Fruit fly (Drosophila melanogaster) whole organism, embryonic: ENCODE measurements around the gene shd.

ENCODE experiments used
- CG10147 ChIP-seq: fragments of 200-800 bp; sonication (Bioruptor generic); optimal IDR thresholded peaks from 2 replicates; lab custom pipeline; 2019; ENCODE audit warnings: missing biosample characterization, mild to moderate bottlenecking, missing genetic modification characterization, moderate library complexity
- CG10979 ChIP-seq: fragments of 200-800 bp; sonication (Bioruptor generic); optimal IDR thresholded peaks from 2 replicates; lab custom pipeline; 2018; ENCODE audit warnings: missing biosample characterization, mild to moderate bottlenecking, missing genetic modification characterization, moderate library complexity
- CG12219 ChIP-seq: fragments of 200-800 bp; sonication (Bioruptor generic); optimal IDR thresholded peaks from 3 replicates; lab custom pipeline; 2018; ENCODE audit warnings: missing biosample characterization, mild to moderate bottlenecking, missing genetic modification characterization
- CG12942 ChIP-seq: fragments of 200-800 bp; sonication (Bioruptor generic); optimal IDR thresholded peaks from 3 replicates; lab custom pipeline; 2016; ENCODE audit warnings: missing biosample characterization, missing genetic modification characterization
- CG14014 ChIP-seq: fragments of 200-800 bp; sonication (Bioruptor generic); IDR thresholded peaks from 2 replicates; pipeline ENCODE4 v1.3.6; 2022; ENCODE audit warnings: missing biosample characterization, missing genetic modification characterization
- CG14710 ChIP-seq: fragments of 200-800 bp; sonication (Bioruptor generic); optimal IDR thresholded peaks from 3 replicates; lab custom pipeline; 2019; ENCODE audit warnings: missing biosample characterization, mild to moderate bottlenecking, missing genetic modification characterization, moderate library complexity
- CG15696 ChIP-seq: fragments of 200-800 bp; sonication (Bioruptor generic); optimal IDR thresholded peaks from 2 replicates; lab custom pipeline; 2019; ENCODE audit warnings: missing biosample characterization, mild to moderate bottlenecking, missing genetic modification characterization, moderate library complexity
- CG17612 ChIP-seq: fragments of 200-800 bp; sonication (Bioruptor generic); IDR thresholded peaks from 2 replicates; pipeline ENCODE4 v1.3.6; 2022; ENCODE audit warnings: missing biosample characterization, missing genetic modification characterization
- CG2199 ChIP-seq: fragments of 200-800 bp; sonication (Bioruptor generic); IDR thresholded peaks from 3 replicates; pipeline ENCODE4 v1.3.6; 2022; ENCODE audit warnings: missing biosample characterization, missing genetic modification characterization
- CG2712 ChIP-seq: fragments of 200-800 bp; optimal IDR thresholded peaks from 3 replicates; lab custom pipeline; 2019; ENCODE audit warnings: missing biosample characterization, mild to moderate bottlenecking, missing genetic modification characterization, moderate library complexity
- CG34376 ChIP-seq: fragments of 200-800 bp; sonication (Bioruptor generic); optimal IDR thresholded peaks from 2 replicates; lab custom pipeline; 2018; ENCODE audit warnings: missing biosample characterization, mild to moderate bottlenecking, missing genetic modification characterization
- CG6175 ChIP-seq: fragments of 200-800 bp; sonication (Bioruptor generic); IDR thresholded peaks from 3 replicates; pipeline ENCODE4 v1.3.6; 2022; ENCODE audit warnings: missing biosample characterization, missing genetic modification characterization
- CG6254 ChIP-seq: fragments of 200-800 bp; sonication (Bioruptor generic); optimal IDR thresholded peaks from 3 replicates; lab custom pipeline; 2017; ENCODE audit warnings: mild to moderate bottlenecking, missing biosample characterization, missing genetic modification reagents, missing genetic modification characterization
- CG6791 ChIP-seq: fragments of 200-800 bp; sonication (Bioruptor generic); IDR thresholded peaks from 3 replicates; pipeline ENCODE4 v1.3.6; 2022; ENCODE audit warnings: missing biosample characterization, missing genetic modification characterization; ENCODE audit not compliant: partially characterized antibody
- CTCF ChIP-seq: fragments of 200-800 bp; sonication (Bioruptor generic); optimal IDR thresholded peaks from 2 replicates; lab custom pipeline; 2017; ENCODE audit warnings: missing biosample characterization, mild to moderate bottlenecking, missing genetic modification characterization, moderate library complexity
- E2f2 ChIP-seq: fragments of 200-800 bp; sonication (Bioruptor generic); IDR thresholded peaks from 2 replicates; pipeline ENCODE4 v1.3.6; 2022; ENCODE audit warnings: missing biosample characterization, missing genetic modification characterization
- ERR ChIP-seq: fragments of 200-800 bp; sonication (Bioruptor generic); optimal IDR thresholded peaks from 2 replicates; lab custom pipeline; 2016; ENCODE audit warnings: missing biosample characterization, missing genetic modification characterization
- Ets65A ChIP-seq: fragments of 200-800 bp; sonication (Bioruptor generic); peaks from one replicate; lab custom pipeline; 2016; ENCODE audit warnings: missing biosample characterization, missing genetic modification characterization
- HLHmδ ChIP-seq: fragments of 200-800 bp; sonication (Bioruptor generic); optimal IDR thresholded peaks from 2 replicates; lab custom pipeline; 2018; ENCODE audit warnings: missing biosample characterization, mild to moderate bottlenecking, missing genetic modification characterization, moderate library complexity
- Hey ChIP-seq: fragments of 200-800 bp; sonication (Bioruptor generic); optimal IDR thresholded peaks from 3 replicates; lab custom pipeline; 2018; ENCODE audit warnings: missing biosample characterization, mild to moderate bottlenecking, missing genetic modification characterization
- Nf-YB ChIP-seq: fragments of 200-800 bp; sonication (Bioruptor generic); optimal IDR thresholded peaks from 3 replicates; lab custom pipeline; 2019; ENCODE audit warnings: missing biosample characterization, mild to moderate bottlenecking, missing genetic modification characterization, moderate library complexity
- Nf-YC ChIP-seq: fragments of 200-800 bp; optimal IDR thresholded peaks from 3 replicates; lab custom pipeline; 2019; ENCODE audit warnings: missing biosample characterization, mild to moderate bottlenecking, missing genetic modification characterization, moderate library complexity
- Ptx1 ChIP-seq: fragments of 200-800 bp; sonication (Bioruptor generic); IDR thresholded peaks from 2 replicates; pipeline ENCODE4 v1.3.6; 2022; ENCODE audit warnings: missing biosample characterization, missing genetic modification characterization
- Trl ChIP-seq, 3 experiments: fragments of >200 bp in 2 of 3; fragments of 200-800 bp in 1 of 3; sonication (Bioruptor generic) in 1 of 3; optimal IDR thresholded peaks; 2 replicates in 1 of 3; 3 replicates in 2 of 3; lab custom pipeline; 2016 to 2017; ENCODE audit warnings: missing biosample characterization in 1 of 3, missing genetic modification characterization in 1 of 3
- Usf ChIP-seq: fragments of 200-800 bp; sonication (Bioruptor generic); optimal IDR thresholded peaks from 2 replicates; lab custom pipeline; 2017; ENCODE audit warnings: missing genotype, missing biosample characterization, missing genetic modification characterization
- amos ChIP-seq: fragments of 200-800 bp; sonication (Bioruptor generic); IDR thresholded peaks from 2 replicates; pipeline ENCODE4 v1.3.6; 2022; ENCODE audit warnings: missing biosample characterization, missing genetic modification characterization; ENCODE audit not compliant: partially characterized antibody
- bbx ChIP-seq: fragments of 200-800 bp; sonication (Bioruptor generic); IDR thresholded peaks from 2 replicates; pipeline ENCODE4 v1.3.6; 2022; ENCODE audit warnings: missing biosample characterization, missing genetic modification characterization; ENCODE audit not compliant: partially characterized antibody
- cas ChIP-seq: fragments of 200-800 bp; sonication (Bioruptor generic); IDR thresholded peaks from 2 replicates; pipeline ENCODE4 v1.3.6; 2022; ENCODE audit warnings: missing biosample characterization, missing genetic modification characterization
- cg ChIP-seq: fragments of 200-800 bp; sonication (Bioruptor generic); optimal IDR thresholded peaks from 3 replicates; lab custom pipeline; 2019; ENCODE audit warnings: missing biosample characterization, mild to moderate bottlenecking, missing genetic modification characterization, moderate library complexity
- cwo ChIP-seq: fragments of 200-800 bp; sonication (Bioruptor generic); optimal IDR thresholded peaks from 3 replicates; lab custom pipeline; 2017; ENCODE audit warnings: missing biosample characterization, missing genetic modification characterization, mild to moderate bottlenecking, moderate library complexity, missing genetic modification reagents
- dm ChIP-seq: fragments of 200-800 bp; sonication (Bioruptor generic); optimal IDR thresholded peaks from 3 replicates; lab custom pipeline; 2016; ENCODE audit warnings: missing biosample characterization, missing genetic modification characterization
- dmrt11E ChIP-seq: fragments of 200-800 bp; sonication (Bioruptor generic); optimal IDR thresholded peaks from 3 replicates; lab custom pipeline; 2018; ENCODE audit warnings: missing biosample characterization, mild to moderate bottlenecking, missing genetic modification characterization, moderate library complexity
- fd102C ChIP-seq: fragments of 200-800 bp; sonication (Bioruptor generic); optimal IDR thresholded peaks from 2 replicates; lab custom pipeline; 2018; ENCODE audit warnings: missing biosample characterization, mild to moderate bottlenecking, missing genetic modification characterization, moderate library complexity
- ftz-f1 ChIP-seq: fragments of 200-800 bp; sonication (Bioruptor generic); optimal IDR thresholded peaks from 2 replicates; lab custom pipeline; 2016; ENCODE audit warnings: missing biosample characterization, missing genetic modification characterization
- hkb ChIP-seq, 2 experiments: fragments of 200-800 bp in 1 of 2; fragments of >200 bp in 1 of 2; sonication (Bioruptor generic) in 1 of 2; IDR thresholded peaks in 1 of 2; optimal IDR thresholded peaks in 1 of 2; 2 replicates each; pipeline versions ENCODE4 v1.3.6 to Lab custom; 2017 to 2022; ENCODE audit warnings: missing biosample characterization in 1 of 2, missing genetic modification characterization in 1 of 2
- lola ChIP-seq, 3 experiments: fragments of >200 bp in 2 of 3; fragments of 200-800 bp in 1 of 3; sonication (Bioruptor generic) in 1 of 3; optimal IDR thresholded peaks; 2 replicates each; lab custom pipeline; 2017 to 2019; ENCODE audit warnings: missing biosample characterization in 3 of 3, missing genetic modification characterization in 3 of 3, mild to moderate bottlenecking in 1 of 3, moderate library complexity in 1 of 3
- luna ChIP-seq: fragments of 200-800 bp; sonication (Bioruptor generic); optimal IDR thresholded peaks from 2 replicates; lab custom pipeline; 2016; ENCODE audit warnings: missing biosample characterization, missing genetic modification characterization
- mld ChIP-seq: fragments of 200-800 bp; sonication (Bioruptor generic); IDR thresholded peaks from 3 replicates; pipeline ENCODE4 v1.3.6; 2022; ENCODE audit warnings: missing biosample characterization, missing genetic modification characterization; ENCODE audit not compliant: partially characterized antibody
- pb ChIP-seq: fragments of 200-800 bp; sonication (Bioruptor generic); optimal IDR thresholded peaks from 3 replicates; lab custom pipeline; 2016; ENCODE audit warnings: missing biosample characterization, missing genetic modification characterization
- pfk ChIP-seq: fragments of 200-800 bp; sonication (Bioruptor generic); optimal IDR thresholded peaks from 2 replicates; lab custom pipeline; 2018; ENCODE audit warnings: missing biosample characterization, mild to moderate bottlenecking, missing genetic modification characterization, moderate library complexity
- phol ChIP-seq: fragments of 200-800 bp; sonication (Bioruptor generic); optimal IDR thresholded peaks from 3 replicates; lab custom pipeline; 2018; ENCODE audit warnings: missing biosample characterization, mild to moderate bottlenecking, missing genetic modification characterization, moderate library complexity
- pros ChIP-seq: fragments of 200-800 bp; sonication (Bioruptor generic); optimal IDR thresholded peaks from 3 replicates; lab custom pipeline; 2019; ENCODE audit warnings: missing biosample characterization, mild to moderate bottlenecking, missing genetic modification characterization, moderate library complexity
- ro ChIP-seq: fragments of 200-800 bp; sonication (Bioruptor generic); IDR thresholded peaks from 2 replicates; pipeline ENCODE4 v1.3.6; 2022; ENCODE audit warnings: missing biosample characterization, missing genetic modification characterization
- so ChIP-seq: fragments of 200-800 bp; sonication (Bioruptor generic); IDR thresholded peaks from 3 replicates; pipeline ENCODE4 v1.3.6; 2022; ENCODE audit warnings: missing biosample characterization, missing genetic modification characterization
- stwl ChIP-seq: fragments of 200-800 bp; sonication (Bioruptor generic); optimal IDR thresholded peaks from 3 replicates; lab custom pipeline; 2018; ENCODE audit warnings: missing biosample characterization, mild to moderate bottlenecking, missing genetic modification characterization, moderate library complexity
- twi ChIP-seq: fragments of 200-800 bp; optimal IDR thresholded peaks from 2 replicates; lab custom pipeline; 2019; ENCODE audit warnings: missing biosample characterization, mild to moderate bottlenecking, missing genetic modification characterization, moderate library complexity
- z ChIP-seq: fragments of 200-800 bp; sonication (Bioruptor generic); IDR thresholded peaks from 3 replicates; pipeline ENCODE4 v1.3.6; 2022; ENCODE audit warnings: missing biosample characterization, missing genetic modification characterization

The shd gene

DNA sequence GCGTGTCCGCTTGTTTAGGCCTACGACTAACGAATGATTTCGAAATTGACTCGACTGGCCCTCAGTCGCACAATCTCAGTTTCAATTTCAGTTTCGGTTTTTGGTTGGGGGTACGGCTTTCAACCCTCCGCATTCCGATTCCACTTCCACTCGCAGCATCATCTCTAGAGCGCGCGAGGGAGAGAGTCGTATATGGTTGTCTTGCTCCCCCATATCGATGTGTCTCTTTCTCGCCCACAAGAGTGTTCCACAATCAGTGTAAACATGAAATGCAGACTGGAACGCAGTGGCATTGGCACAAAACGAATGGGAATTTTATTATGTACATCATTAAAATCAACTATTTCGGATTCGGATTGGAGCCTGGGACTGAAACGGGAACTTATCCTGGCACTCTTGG lies 14.8 kb upstream of the shd start, which contains the start of gene HGTX (continued):
- TF ChIP-seq CG12942 (GFP tag; lab: Kevin White, UChicago) (no peak), CG6175 (GFP tag; lab: Robert Waterston, UW) (no peak), CG34376 (GFP tag; lab: Kevin White, UChicago) (no peak), mld (GFP tag; lab: Robert Waterston, UW) (no peak), pros (GFP tag; lab: Kevin White, UChicago) (peak; percentile 4), hkb (optimal IDR thresholded peaks at IDR 0.05; lab: Kevin White, UChicago) (peak; percentile 37), hkb (GFP tag; IDR thresholded peaks at IDR 0.05; lab: Robert Waterston, UW) (no peak)
- TF ChIP-seq, all 482 proteins: peak for 36

DNA sequence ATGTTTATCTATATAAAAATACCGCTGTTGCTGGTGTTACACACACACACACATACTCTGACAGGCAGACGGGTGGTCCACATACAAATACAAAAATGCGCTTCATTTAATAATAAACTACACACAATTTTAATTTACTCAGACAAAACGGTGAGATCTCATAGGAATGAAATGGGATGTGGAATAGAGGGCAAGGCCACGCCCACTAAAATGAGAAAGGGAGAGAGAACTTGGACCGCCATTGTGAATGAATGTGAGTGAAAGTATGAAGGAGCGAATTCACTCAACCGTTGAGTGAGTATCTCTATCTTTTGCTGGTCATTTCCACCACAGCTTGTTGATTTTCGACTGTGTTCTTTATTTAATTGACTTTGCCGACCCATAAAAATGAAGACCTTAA lies 13.7 kb upstream of the shd start:
- TF ChIP-seq cg (GFP tag; lab: Kevin White, UChicago) (peak; percentile 51), Nf-YB (GFP tag; lab: Kevin White, UChicago) (peak; percentile 83), cwo (GFP tag; lab: Kevin White, UChicago) (no peak), z (GFP tag; lab: Robert Waterston, UW) (peak; percentile 99), E2f2 (GFP tag; lab: Robert Waterston, UW) (no peak), phol (tag; lab: Kevin White, UChicago) (peak; percentile 27), CG6254 (GFP tag; lab: Kevin White, UChicago) (no peak), Trl (optimal IDR thresholded peaks at IDR 0.05; lab: Kevin White, UChicago) (peak; percentile 34 to 35), Trl (GFP tag; optimal IDR thresholded peaks at IDR 0.05; lab: Kevin White, UChicago) (no peak), pfk (GFP tag; lab: Kevin White, UChicago) (peak; percentile 95), bbx (GFP tag; lab: Robert Waterston, UW) (peak; percentile 57; the same call in 1 of the 2 replicates), CG2199 (GFP tag; lab: Robert Waterston, UW) (0 out of 3 replicates have a peak, but pooled peaks have one; percentile 63), amos (GFP tag; lab: Robert Waterston, UW) (peak; percentile 14; the same call in 1 of the 2 replicates), CG2712 (peak; percentile 53), CG10979 (no peak), CG6791 (GFP tag; lab: Robert Waterston, UW) (peak; percentile 50; the same call in 1 of the 3 replicates), Nf-YC (tag; lab: Kevin White, UChicago) (peak; percentile 84), so (GFP tag; lab: Robert Waterston, UW) (no peak)

DNA sequence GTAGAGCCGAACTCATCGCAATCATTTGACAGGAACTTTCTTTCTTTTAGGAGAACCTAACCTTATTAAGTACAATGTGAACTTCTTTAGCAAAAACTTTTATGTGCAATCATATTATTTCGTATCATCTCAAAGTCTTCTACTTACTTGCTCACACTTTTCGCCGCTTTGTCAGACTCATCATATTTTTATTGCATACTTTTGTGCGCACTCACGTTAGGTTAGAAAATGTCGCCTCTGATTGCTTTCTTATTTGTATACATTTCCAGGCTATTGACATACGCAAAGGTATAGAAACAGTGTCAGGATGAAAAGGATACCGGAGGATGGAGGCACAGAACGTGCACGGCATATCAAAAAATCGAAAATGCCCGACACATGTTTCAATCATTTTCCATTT lies 11.1 kb upstream of the shd start:
- TF ChIP-seq CTCF (GFP tag; lab: Kevin White, UChicago): peak; percentile 79
- no peak for TF ChIP-seq Ets65A (GFP tag; lab: Kevin White, UChicago)
- no peak for TF ChIP-seq ERR
- TF ChIP-seq luna (GFP tag; lab: Kevin White, UChicago): no peak
- TF ChIP-seq stwl: peak; percentile 48
- TF ChIP-seq dmrt11E: no peak
- no peak for TF ChIP-seq ftz-f1
- TF ChIP-seq cas (GFP tag; lab: Robert Waterston, UW): no peak
- no peak for TF ChIP-seq Ptx1 (GFP tag; lab: Robert Waterston, UW)
- TF ChIP-seq ro (GFP tag; lab: Robert Waterston, UW): no peak
- TF ChIP-seq CG14014 (GFP tag; lab: Robert Waterston, UW): no peak
- TF ChIP-seq pb (GFP tag; lab: Kevin White, UChicago): no peak
- TF ChIP-seq Hey (tag; lab: Kevin White, UChicago): no peak
- no peak for TF ChIP-seq HLHmδ (GFP tag; lab: Kevin White, UChicago)
- TF ChIP-seq CG15696 (tag; lab: Kevin White, UChicago): peak; percentile 21
- no peak for TF ChIP-seq twi (tag; lab: Kevin White, UChicago)
- no peak for TF ChIP-seq CG12219 (GFP tag; lab: Kevin White, UChicago)
- TF ChIP-seq CG10147 (GFP tag; lab: Kevin White, UChicago): no peak
- no peak for TF ChIP-seq Usf (GFP tag; lab: Kevin White, UChicago)
- no peak for TF ChIP-seq CG17612
- peak; percentile 5 for TF ChIP-seq CG14710
- no peak for TF ChIP-seq lola (GFP tag; optimal IDR thresholded peaks at IDR 0.05; lab: Kevin White, UChicago)
- TF ChIP-seq fd102C (GFP tag; lab: Kevin White, UChicago): peak; percentile 27
- no peak for TF ChIP-seq dm (GFP tag; lab: Kevin White, UChicago)
